Fruit fly (Drosophila melanogaster) whole organism: ENCODE data around the gene Cyp4g15.

Experiments used
- EcR ChIP-seq, 2 experiments: fragments of >200 bp; optimal IDR thresholded peaks; 2 replicates each; lab custom pipeline; 2017; ENCODE audit warnings: missing biosample characterization in 2 of 2, missing genetic modification characterization in 2 of 2, missing genetic modification reagents in 2 of 2
- psq ChIP-seq: fragments of >200 bp; optimal IDR thresholded peaks from 2 replicates; lab custom pipeline; 2017
- usp ChIP-seq: fragments of >200 bp; optimal IDR thresholded peaks from 2 replicates; lab custom pipeline; 2017; ENCODE audit warnings: missing biosample characterization, missing genetic modification characterization, mixed read lengths

- TF ChIP-seq usp (GFP tag; lab: Kevin White, UChicago): no peak
- no peak for TF ChIP-seq psq (lab: Kevin White, UChicago)
- no peak for TF ChIP-seq EcR (GFP tag; optimal IDR thresholded peaks at IDR 0.05; lab: Kevin White, UChicago)
Observed at dm6 chrX:11446792-11447405, 30.0 kb upstream of the Cyp4g15 start.
